Worm (Caenorhabditis elegans) whole organism, late embryonic: ENCODE data around the gene cyp-35A2.

Experiments
- dve-1 ChIP-seq: sonication (generic microtip); optimal IDR thresholded peaks from 2 replicates; lab custom pipeline; 2017; ENCODE audit warnings: antibody characterized with exemption, mild to moderate bottlenecking, missing genetic modification characterization, missing compliant biosample characterization
- elt-2 ChIP-seq: sonication (generic microtip); optimal IDR thresholded peaks from 2 replicates; lab custom pipeline; 2016; ENCODE audit warnings: missing genetic modification reagents, missing genetic modification characterization, missing compliant biosample characterization

DNA sequence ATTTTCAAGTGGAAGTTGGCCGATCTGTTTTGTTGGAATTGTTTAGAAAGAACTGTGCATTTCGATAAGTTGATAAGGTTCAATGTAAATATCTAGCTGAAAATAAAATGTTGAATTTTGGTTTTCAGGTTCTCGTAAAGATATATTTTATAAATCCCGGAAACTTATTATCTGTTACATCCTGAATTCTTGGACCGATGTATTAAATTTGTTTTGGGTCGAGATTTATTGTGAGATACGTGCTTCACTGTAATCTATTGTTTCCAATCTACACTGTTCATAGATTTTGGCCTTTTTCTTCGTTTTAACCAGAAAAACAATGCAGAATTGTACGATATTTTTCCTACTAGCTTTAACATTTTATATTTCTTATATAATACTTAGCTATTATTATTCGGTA is 6.8 kb downstream of the cyp-35A2 start, which contains the start of gene C03G6.6:
- TF ChIP-seq dve-1, result no peak
- no peak for TF ChIP-seq elt-2
